Worm (Caenorhabditis elegans): ENCODE measurements around the gene rga-9.

- no peak for TF ChIP-seq nhr-25 (tag; optimal IDR thresholded peaks at IDR 0.05)
- TF ChIP-seq nhr-77 (tag; optimal IDR thresholded peaks at IDR 0.05) = no peak
- no peak for TF ChIP-seq lin-13 (GFP tag; optimal IDR thresholded peaks at IDR 0.05)
- no peak for TF ChIP-seq nhr-237 (tag; optimal IDR thresholded peaks at IDR 0.05)
- TF ChIP-seq mdl-1 (tag; optimal IDR thresholded peaks at IDR 0.05) = no peak
- no peak for TF ChIP-seq aly-2 (tag; optimal IDR thresholded peaks at IDR 0.05)
- no peak for TF ChIP-seq R02D3.7 (tag; optimal IDR thresholded peaks at IDR 0.05)
- TF ChIP-seq ztf-4 (tag; optimal IDR thresholded peaks at IDR 0.05) = no peak
- no peak for TF ChIP-seq unc-62 (GFP tag; optimal IDR thresholded peaks at IDR 0.05)
- TF ChIP-seq dmd-4 (tag; optimal IDR thresholded peaks at IDR 0.05) = no peak
- no peak for TF ChIP-seq ama-1 (optimal IDR thresholded peaks at IDR 0.05)
- TF ChIP-seq zag-1 (tag; optimal IDR thresholded peaks at IDR 0.05) = no peak
Measured at ce11 chrII:15229785-15230393, 38.1 kb upstream of the rga-9 start, which contains the start of gene spsb-2.
